Fruit fly (Drosophila melanogaster) whole organism, wandering third instar larva: ENCODE results near the gene Pka-C1.

Experiments
- Jra ChIP-seq: sonication (Bioruptor generic); optimal IDR thresholded peaks from 2 replicates; lab custom pipeline; 2016; ENCODE audit warnings: missing biosample characterization, missing genetic modification characterization
- N ChIP-seq: fragments of >200 bp; optimal IDR thresholded peaks from 2 replicates; lab custom pipeline; 2018; ENCODE audit warnings: missing biosample characterization, missing external identifiers, missing genetic modification characterization
- br ChIP-seq: fragments of 200-800 bp; sonication (Bioruptor generic); optimal IDR thresholded peaks from 2 replicates; lab custom pipeline; 2016; ENCODE audit warnings: missing biosample characterization, missing genetic modification characterization
- brk ChIP-seq: fragments of 200-800 bp; sonication (Bioruptor generic); optimal IDR thresholded peaks from 2 replicates; lab custom pipeline; 2016; ENCODE audit warnings: missing biosample characterization, mild to moderate bottlenecking, missing genetic modification characterization
- sv ChIP-seq: fragments of 200-800 bp; sonication (Bioruptor generic); optimal IDR thresholded peaks from 3 replicates; lab custom pipeline; 2016; ENCODE audit warnings: missing biosample characterization, missing genetic modification characterization

dm6 chr2L:9633811-9634436, 65.2 kb downstream of the Pka-C1 start, which contains the start of gene Apoltp:
- TF ChIP-seq br (GFP tag; lab: Kevin White, UChicago), result peak; percentile 58
- TF ChIP-seq N (GFP tag; lab: Kevin White, UChicago), result no peak
- peak; percentile 64 for TF ChIP-seq brk (GFP tag; lab: Kevin White, UChicago)
- TF ChIP-seq sv (GFP tag; lab: Kevin White, UChicago), result peak; percentile 8
- TF ChIP-seq Jra (GFP tag; lab: Kevin White, UChicago), result no peak
